Worm (Caenorhabditis elegans): ENCODE measurements around the gene zchc-1A.

DNA sequence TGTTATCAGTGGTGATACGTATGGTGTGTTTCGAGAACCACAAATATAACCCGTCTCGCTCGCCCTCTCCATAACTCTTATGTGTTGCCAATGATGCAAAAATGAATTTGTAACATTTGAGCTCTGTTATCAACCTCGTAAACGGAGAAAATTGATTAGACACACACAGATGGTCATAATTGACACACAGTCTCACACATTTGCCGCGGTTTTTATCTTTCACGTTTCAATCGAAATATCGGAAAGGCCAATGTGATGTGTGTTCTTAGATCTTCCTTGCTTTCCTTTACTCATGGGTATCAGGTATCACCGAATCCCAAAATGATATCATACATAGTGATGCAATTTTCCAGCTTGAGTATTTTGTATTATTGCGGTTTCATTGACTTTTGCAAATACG is 39.4 kb downstream of the zchc-1A start:
- no peak for TF ChIP-seq ama-1 (optimal IDR thresholded peaks at IDR 0.05)
- no peak for TF ChIP-seq pes-1 (GFP tag; IDR thresholded peaks at IDR 0.05)
- no peak for TF ChIP-seq flt-1 (GFP tag; IDR thresholded peaks at IDR 0.05)
- no peak for TF ChIP-seq ceh-36 (tag; optimal IDR thresholded peaks at IDR 0.05)
- no peak for TF ChIP-seq tbx-11 (GFP tag; IDR thresholded peaks at IDR 0.05)
- TF ChIP-seq hnd-1 (tag; optimal IDR thresholded peaks at IDR 0.05): no peak
- TF ChIP-seq ceh-13 (GFP tag; optimal IDR thresholded peaks at IDR 0.05): no peak
- no peak for TF ChIP-seq ets-7 (tag; optimal IDR thresholded peaks at IDR 0.05)
- no peak for TF ChIP-seq aly-1 (tag; optimal IDR thresholded peaks at IDR 0.05)
